Worm (Caenorhabditis elegans) whole organism, mixed stage, embryonic: ENCODE data around the gene idpb-5.

Experiments
- blmp-1 ChIP-seq: fragments of 150-350 bp; optimal IDR thresholded peaks from 2 replicates; lab custom pipeline; 2014; ENCODE audit warnings: missing biosample characterization, missing genetic modification characterization
- ceh-43 ChIP-seq: fragments of 200-800 bp; sonication (Bioruptor generic); optimal IDR thresholded peaks from 2 replicates; lab custom pipeline; 2018; ENCODE audit warnings: mild to moderate bottlenecking, missing genetic modification characterization, moderate library complexity, missing compliant biosample characterization
- lsy-2 ChIP-seq: fragments of 150-350 bp; optimal IDR thresholded peaks from 2 replicates; lab custom pipeline; 2014; ENCODE audit warnings: missing biosample characterization, missing genetic modification characterization
- mab-5 ChIP-seq: fragments of 150-350 bp; optimal IDR thresholded peaks from 2 replicates; lab custom pipeline; 2014; ENCODE audit warnings: missing biosample characterization, missing genetic modification characterization
- nhr-12 ChIP-seq: fragments of 150-350 bp; optimal IDR thresholded peaks from 2 replicates; lab custom pipeline; 2014; ENCODE audit warnings: missing biosample characterization, missing genetic modification characterization
- snpc-4 ChIP-seq: fragments of 150-350 bp; optimal IDR thresholded peaks from 2 replicates; lab custom pipeline; 2014; ENCODE audit warnings: missing biosample characterization, missing genetic modification characterization

ce11 chrV:11859082-11859858 lies 19.9 kb downstream of the idpb-5 start:
- no peak for TF ChIP-seq lsy-2
- TF ChIP-seq snpc-4 (tag; lab: Kevin White, UChicago) = no peak
- no peak for TF ChIP-seq mab-5 (tag; lab: Kevin White, UChicago)
- TF ChIP-seq nhr-12 (tag; lab: Kevin White, UChicago) = no peak
- TF ChIP-seq ceh-43 (GFP tag; lab: Kevin White, UChicago) = no peak
- TF ChIP-seq blmp-1 (tag; lab: Kevin White, UChicago) = no peak
